Fruit fly (Drosophila melanogaster) whole organism, embryonic: ENCODE results near the gene Cpr76Bb.

Experiments used
- Ada2b ChIP-seq: fragments of 200-800 bp; sonication (Bioruptor generic); IDR thresholded peaks from 2 replicates; pipeline ENCODE4 v1.3.6; 2022; ENCODE audit warnings: missing biosample characterization, missing genetic modification characterization
- Asciz ChIP-seq: fragments of 200-800 bp; sonication (Bioruptor generic); optimal IDR thresholded peaks from 2 replicates; lab custom pipeline; 2017; ENCODE audit warnings: missing biosample characterization, mild to moderate bottlenecking, missing genetic modification characterization, missing genetic modification reagents
- Blimp-1 ChIP-seq: fragments of 200-800 bp; sonication (Bioruptor generic); optimal IDR thresholded peaks from 3 replicates; lab custom pipeline; 2018; ENCODE audit warnings: missing biosample characterization, missing genetic modification characterization, mild to moderate bottlenecking, moderate library complexity, missing genetic modification reagents
- CG12071 ChIP-seq: fragments of 200-800 bp; sonication (Bioruptor generic); optimal IDR thresholded peaks from 3 replicates; lab custom pipeline; 2018; ENCODE audit warnings: missing biosample characterization, mild to moderate bottlenecking, missing genetic modification characterization
- CG12104 ChIP-seq: fragments of 200-800 bp; sonication (Bioruptor generic); optimal IDR thresholded peaks from 3 replicates; lab custom pipeline; 2016; ENCODE audit warnings: missing biosample characterization, missing genetic modification characterization
- CG12236 ChIP-seq: fragments of 200-800 bp; sonication (Bioruptor generic); optimal IDR thresholded peaks from 2 replicates; lab custom pipeline; 2016; ENCODE audit warnings: missing biosample characterization, missing genetic modification characterization
- CG12659 ChIP-seq: fragments of 200-800 bp; sonication (Bioruptor generic); optimal IDR thresholded peaks from 3 replicates; lab custom pipeline; 2017; ENCODE audit warnings: mild to moderate bottlenecking, missing biosample characterization, missing genetic modification reagents, missing genetic modification characterization
- CG13624 ChIP-seq: fragments of 200-800 bp; sonication (Bioruptor generic); optimal IDR thresholded peaks from 2 replicates; lab custom pipeline; 2016; ENCODE audit warnings: missing biosample characterization, missing genetic modification characterization
- CG14860 ChIP-seq: fragments of 200-800 bp; sonication (Bioruptor generic); IDR thresholded peaks from 3 replicates; pipeline ENCODE4 v1.3.6; 2022; ENCODE audit warnings: missing biosample characterization, missing genetic modification characterization; ENCODE audit not compliant: partially characterized antibody
- CG15696 ChIP-seq: fragments of 200-800 bp; sonication (Bioruptor generic); optimal IDR thresholded peaks from 2 replicates; lab custom pipeline; 2019; ENCODE audit warnings: missing biosample characterization, mild to moderate bottlenecking, missing genetic modification characterization, moderate library complexity
- CG17186 ChIP-seq: fragments of 200-800 bp; sonication (Bioruptor generic); optimal IDR thresholded peaks from 3 replicates; lab custom pipeline; 2017; ENCODE audit warnings: missing biosample characterization, missing genetic modification reagents, missing genetic modification characterization
- CG17568 ChIP-seq: fragments of 200-800 bp; sonication (Bioruptor generic); optimal IDR thresholded peaks from 2 replicates; lab custom pipeline; 2018; ENCODE audit warnings: missing biosample characterization, mild to moderate bottlenecking, missing genetic modification characterization, moderate library complexity
- CG1792 ChIP-seq: fragments of 200-800 bp; sonication (Bioruptor generic); optimal IDR thresholded peaks from 2 replicates; lab custom pipeline; 2016; ENCODE audit warnings: missing biosample characterization, missing genetic modification characterization
- CG2678 ChIP-seq: fragments of 200-800 bp; sonication (Bioruptor generic); optimal IDR thresholded peaks from 3 replicates; lab custom pipeline; 2019; ENCODE audit warnings: missing biosample characterization, mild to moderate bottlenecking, missing genetic modification characterization, moderate library complexity
- CG4424 ChIP-seq: fragments of 200-800 bp; sonication (Bioruptor generic); optimal IDR thresholded peaks from 3 replicates; lab custom pipeline; 2016; ENCODE audit warnings: missing biosample characterization, missing genetic modification characterization
- CG8089 ChIP-seq: fragments of 200-800 bp; sonication (Bioruptor generic); optimal IDR thresholded peaks from 3 replicates; lab custom pipeline; 2016; ENCODE audit warnings: missing biosample characterization, missing genetic modification characterization
- Dad ChIP-seq: fragments of 200-800 bp; sonication (Bioruptor generic); optimal IDR thresholded peaks from 3 replicates; lab custom pipeline; 2016; ENCODE audit warnings: missing biosample characterization, missing genetic modification characterization
- Dll ChIP-seq: fragments of 200-800 bp; sonication (Bioruptor generic); IDR thresholded peaks from 4 replicates; pipeline ENCODE4 v1.3.6; 2022; ENCODE audit warnings: missing biosample characterization, missing genetic modification characterization; ENCODE audit not compliant: partially characterized antibody
- Doc3 ChIP-seq: fragments of 200-800 bp; sonication (Bioruptor generic); IDR thresholded peaks from 3 replicates; pipeline ENCODE4 v1.3.6; 2022; ENCODE audit warnings: missing biosample characterization, missing genetic modification characterization; ENCODE audit not compliant: partially characterized antibody
- Dp ChIP-seq: fragments of 200-800 bp; sonication (Bioruptor generic); optimal IDR thresholded peaks from 2 replicates; lab custom pipeline; 2018; ENCODE audit warnings: missing biosample characterization, mild to moderate bottlenecking, missing genetic modification characterization, moderate library complexity
- Fer1 ChIP-seq: fragments of 200-800 bp; sonication (Bioruptor generic); optimal IDR thresholded peaks from 2 replicates; lab custom pipeline; 2017; ENCODE audit warnings: missing biosample characterization, mild to moderate bottlenecking, missing genetic modification characterization
- Hey ChIP-seq: fragments of 200-800 bp; sonication (Bioruptor generic); optimal IDR thresholded peaks from 3 replicates; lab custom pipeline; 2018; ENCODE audit warnings: missing biosample characterization, mild to moderate bottlenecking, missing genetic modification characterization
- HmgZ ChIP-seq: fragments of 200-800 bp; sonication (Bioruptor generic); optimal IDR thresholded peaks from 2 replicates; lab custom pipeline; 2018; ENCODE audit warnings: missing biosample characterization, mild to moderate bottlenecking, missing genetic modification characterization
- Hr3 ChIP-seq: fragments of 200-800 bp; sonication (Bioruptor generic); optimal IDR thresholded peaks from 3 replicates; lab custom pipeline; 2016; ENCODE audit warnings: missing biosample characterization, missing genetic modification characterization
- Hr51 ChIP-seq, 2 experiments: fragments of 200-800 bp; sonication (Bioruptor generic); optimal IDR thresholded peaks; 2 replicates in 1 of 2; 3 replicates in 1 of 2; lab custom pipeline; 2016 to 2018; ENCODE audit warnings: missing biosample characterization in 2 of 2, missing genetic modification characterization in 2 of 2, mild to moderate bottlenecking in 1 of 2, moderate library complexity in 1 of 2
- Hr78 ChIP-seq, 2 experiments: fragments of 200-800 bp in 1 of 2; fragments of >200 bp in 1 of 2; sonication (Bioruptor generic) in 1 of 2; optimal IDR thresholded peaks; 2 replicates each; lab custom pipeline; 2017 to 2019; ENCODE audit warnings: missing biosample characterization in 2 of 2, missing genetic modification characterization in 2 of 2, mild to moderate bottlenecking in 1 of 2, moderate library complexity in 1 of 2
- Kr ChIP-seq: fragments of 200-800 bp; sonication (Bioruptor generic); optimal IDR thresholded peaks from 2 replicates; lab custom pipeline; 2017; ENCODE audit warnings: missing biosample characterization, mild to moderate bottlenecking, missing genetic modification characterization
- Myb ChIP-seq: fragments of 200-800 bp; sonication (Bioruptor generic); optimal IDR thresholded peaks from 2 replicates; lab custom pipeline; 2016; ENCODE audit warnings: missing biosample characterization, missing genetic modification characterization
- Nf-YB ChIP-seq: fragments of 200-800 bp; sonication (Bioruptor generic); optimal IDR thresholded peaks from 3 replicates; lab custom pipeline; 2019; ENCODE audit warnings: missing biosample characterization, mild to moderate bottlenecking, missing genetic modification characterization, moderate library complexity
- Nf-YC ChIP-seq: fragments of 200-800 bp; optimal IDR thresholded peaks from 3 replicates; lab custom pipeline; 2019; ENCODE audit warnings: missing biosample characterization, mild to moderate bottlenecking, missing genetic modification characterization, moderate library complexity
- Poxn ChIP-seq: fragments of 200-800 bp; sonication (Bioruptor generic); IDR thresholded peaks from 2 replicates; pipeline ENCODE4 v1.3.6; 2022; ENCODE audit warnings: missing biosample characterization, missing genetic modification characterization
- Ptx1 ChIP-seq: fragments of 200-800 bp; sonication (Bioruptor generic); IDR thresholded peaks from 2 replicates; pipeline ENCODE4 v1.3.6; 2022; ENCODE audit warnings: missing biosample characterization, missing genetic modification characterization
- Usf ChIP-seq: fragments of 200-800 bp; sonication (Bioruptor generic); optimal IDR thresholded peaks from 2 replicates; lab custom pipeline; 2017; ENCODE audit warnings: missing genotype, missing biosample characterization, missing genetic modification characterization
- fu2 ChIP-seq: fragments of 200-800 bp; sonication (Bioruptor generic); optimal IDR thresholded peaks from 2 replicates; lab custom pipeline; 2016; ENCODE audit warnings: missing biosample characterization, missing genetic modification characterization
- gro ChIP-seq: fragments of 200-800 bp; sonication (Bioruptor generic); optimal IDR thresholded peaks from 2 replicates; lab custom pipeline; 2016; ENCODE audit warnings: missing biosample characterization, missing genetic modification characterization
- gt ChIP-seq: fragments of 200-800 bp; sonication (Bioruptor generic); IDR thresholded peaks from 2 replicates; pipeline ENCODE4 v1.3.6; 2022; ENCODE audit warnings: missing biosample characterization, missing genetic modification characterization
- hb ChIP-seq: fragments of 200-800 bp; sonication (Bioruptor generic); IDR thresholded peaks from 3 replicates; pipeline ENCODE4 v1.3.6; 2022; ENCODE audit warnings: missing biosample characterization, missing genetic modification characterization; ENCODE audit not compliant: partially characterized antibody
- jing ChIP-seq: fragments of 200-800 bp; sonication (Bioruptor generic); optimal IDR thresholded peaks from 2 replicates; lab custom pipeline; 2018; ENCODE audit warnings: missing biosample characterization, mild to moderate bottlenecking, missing genetic modification characterization
- kni ChIP-seq: fragments of 200-800 bp; sonication (Bioruptor generic); optimal IDR thresholded peaks from 3 replicates; lab custom pipeline; 2017; ENCODE audit warnings: mild to moderate bottlenecking, missing biosample characterization, missing genetic modification reagents, missing genetic modification characterization
- lab ChIP-seq: fragments of 200-800 bp; sonication (Bioruptor generic); optimal IDR thresholded peaks from 3 replicates; lab custom pipeline; 2017; ENCODE audit warnings: missing biosample characterization, missing genetic modification characterization, mild to moderate bottlenecking, moderate library complexity, missing genetic modification reagents
- lola ChIP-seq, 3 experiments: fragments of >200 bp in 2 of 3; fragments of 200-800 bp in 1 of 3; sonication (Bioruptor generic) in 1 of 3; optimal IDR thresholded peaks; 2 replicates each; lab custom pipeline; 2017 to 2019; ENCODE audit warnings: missing biosample characterization in 3 of 3, missing genetic modification characterization in 3 of 3, mild to moderate bottlenecking in 1 of 3, moderate library complexity in 1 of 3
- peb ChIP-seq: fragments of 200-800 bp; sonication (Bioruptor generic); IDR thresholded peaks from 2 replicates; pipeline ENCODE4 v1.3.6; 2022; ENCODE audit warnings: missing biosample characterization, missing genetic modification characterization
- repo ChIP-seq: fragments of 200-800 bp; sonication (Bioruptor generic); optimal IDR thresholded peaks from 2 replicates; lab custom pipeline; 2016; ENCODE audit warnings: missing biosample characterization, missing genetic modification characterization
- sens ChIP-seq: fragments of 200-800 bp; sonication (Bioruptor generic); peaks from one replicate; lab custom pipeline; 2016; ENCODE audit warnings: missing biosample characterization, missing genetic modification characterization
- sens-2 ChIP-seq: fragments of 200-800 bp; sonication (Bioruptor generic); IDR thresholded peaks from 2 replicates; pipeline ENCODE4 v1.3.6; 2022; ENCODE audit warnings: missing biosample characterization, missing genetic modification characterization
- tap ChIP-seq: fragments of 200-800 bp; optimal IDR thresholded peaks from 3 replicates; lab custom pipeline; 2019; ENCODE audit warnings: missing biosample characterization, mild to moderate bottlenecking, missing genetic modification characterization, moderate library complexity
- ttk ChIP-seq: fragments of 200-800 bp; sonication (Bioruptor generic); IDR thresholded peaks from 2 replicates; pipeline ENCODE4 v2.1.2; 2022; ENCODE audit warnings: missing biosample characterization, missing genetic modification characterization
- zf30C ChIP-seq: fragments of 200-800 bp; sonication (Bioruptor generic); optimal IDR thresholded peaks from 3 replicates; lab custom pipeline; 2018; ENCODE audit warnings: missing biosample characterization, mild to moderate bottlenecking, missing genetic modification characterization

Gene Cpr76Bb

DNA sequence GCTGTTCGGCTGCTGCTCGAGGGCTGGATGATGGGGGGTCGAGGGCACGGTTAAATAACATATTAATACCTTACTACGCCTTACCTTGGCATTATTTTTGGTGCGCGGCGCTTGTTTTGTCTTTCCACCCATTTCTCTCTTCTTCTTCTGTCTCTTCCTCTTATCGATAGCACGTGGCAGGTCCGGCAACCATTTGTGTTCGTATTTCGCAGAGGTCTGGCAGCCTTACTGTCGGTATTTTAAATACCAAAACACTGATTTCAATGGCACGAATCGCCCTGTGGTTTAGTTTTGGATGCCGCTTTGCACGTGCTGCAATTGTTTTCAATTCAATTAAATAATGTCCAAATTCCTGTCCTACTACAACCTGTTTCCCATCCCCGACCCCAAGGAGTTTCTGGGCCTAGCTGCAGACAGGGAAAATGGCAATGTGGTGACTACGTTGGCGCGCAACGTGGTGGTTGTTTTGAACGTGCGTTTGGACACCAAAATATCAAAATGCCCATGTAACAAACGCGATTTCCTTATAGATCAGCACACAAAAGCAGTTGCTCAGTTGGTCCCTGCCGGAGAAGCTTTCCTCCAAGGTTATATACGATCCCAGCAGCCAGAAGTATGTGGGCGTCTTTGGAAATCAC lies 32.8 kb downstream of the Cpr76Bb start, which contains the start of the genes Ltn1 and CG9300 (continued):
- TF ChIP-seq Doc3 (0 out of 3 replicates have a peak, but pooled peaks have one; percentile 34), tap (tag; lab: Kevin White, UChicago) (no peak), CG2678 (tag; lab: Kevin White, UChicago) (no peak), Nf-YC (no peak), Kr (no peak), HmgZ (tag; lab: Kevin White, UChicago) (peak; percentile 76), gt (GFP tag; lab: Robert Waterston, UW) (no peak), jing (GFP tag; lab: Kevin White, UChicago) (no peak), gro (GFP tag; lab: Kevin White, UChicago) (no peak), Fer1 (no peak), Dll (GFP tag; lab: Robert Waterston, UW) (0 out of 4 replicates have a peak, but pooled peaks have one; percentile 42), Poxn (GFP tag; lab: Robert Waterston, UW) (no peak), CG12104 (GFP tag; lab: Kevin White, UChicago) (no peak), repo (GFP tag; lab: Kevin White, UChicago) (no peak), CG17186 (GFP tag; lab: Kevin White, UChicago) (peak; percentile 79), CG14860 (GFP tag; lab: Robert Waterston, UW) (no peak), sens-2 (peak; percentile 40; the same call in 1 of the 2 replicates), CG12659 (GFP tag; lab: Kevin White, UChicago) (peak; percentile 77), Hey (peak; percentile 39), CG8089 (GFP tag; lab: Kevin White, UChicago) (no peak), Usf (GFP tag; lab: Kevin White, UChicago) (peak; percentile 20), CG1792 (GFP tag; lab: Kevin White, UChicago) (no peak), lola (GFP tag; optimal IDR thresholded peaks at IDR 0.05; lab: Kevin White, UChicago) (no peak), ttk (GFP tag; lab: Robert Waterston, UW) (no peak), CG4424 (GFP tag; lab: Kevin White, UChicago) (peak; percentile 4), Dp (GFP tag; lab: Kevin White, UChicago) (peak; percentile 65), fu2 (GFP tag; lab: Kevin White, UChicago) (no peak), CG15696 (tag; lab: Kevin White, UChicago) (no peak), Asciz (GFP tag; lab: Kevin White, UChicago) (no peak), Hr78 (GFP tag; optimal IDR thresholded peaks at IDR 0.05; lab: Kevin White, UChicago) (no peak), Myb (GFP tag; lab: Kevin White, UChicago) (peak; percentile 37)

DNA sequence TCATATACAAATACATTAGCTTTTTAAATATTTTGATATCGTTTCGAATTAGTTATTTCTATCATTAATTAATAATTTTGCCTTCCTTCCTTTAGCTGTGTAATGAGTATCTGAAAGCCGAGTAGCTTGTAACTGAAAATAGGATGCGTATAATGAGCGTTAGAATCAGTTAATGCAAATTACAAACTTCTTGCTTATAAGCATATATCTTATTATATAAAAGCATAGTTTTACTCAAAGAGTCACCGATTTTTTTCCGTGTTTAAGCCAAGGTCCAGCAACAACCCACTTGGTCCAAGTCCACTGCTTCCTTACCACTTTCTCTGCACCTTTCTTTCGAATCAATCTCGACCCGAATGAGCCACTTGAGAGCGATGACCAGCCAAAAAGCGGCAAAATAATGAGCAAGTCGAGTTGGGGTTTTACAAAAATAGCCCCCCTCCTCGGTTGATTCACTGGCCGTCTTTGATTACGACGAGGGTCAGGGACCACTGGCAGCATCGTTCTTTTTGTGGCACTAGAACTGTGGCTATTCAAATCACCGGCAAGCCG lies 36.5 kb downstream of the Cpr76Bb start:
- TF ChIP-seq Ada2b (GFP tag; lab: Robert Waterston, UW) (no peak), CG17568 (GFP tag; lab: Kevin White, UChicago) (no peak), Dad (GFP tag; lab: Kevin White, UChicago) (no peak), Blimp-1 (GFP tag; lab: Kevin White, UChicago) (peak; percentile 44), Ptx1 (GFP tag; lab: Robert Waterston, UW) (no peak), CG12071 (GFP tag; lab: Kevin White, UChicago) (no peak), CG13624 (no peak), lola (GFP tag; optimal IDR thresholded peaks at IDR 0.05; lab: Kevin White, UChicago) (peak in 1 of 3 experiments; percentile 14), peb (GFP tag; lab: Robert Waterston, UW) (no peak), zf30C (GFP tag; lab: Kevin White, UChicago) (peak; percentile 20), sens (GFP tag; lab: Kevin White, UChicago) (peak; percentile 50), hb (GFP tag; lab: Robert Waterston, UW) (no peak), Hr3 (no peak), lab (GFP tag; lab: Kevin White, UChicago) (no peak), Nf-YB (GFP tag; lab: Kevin White, UChicago) (peak; percentile 2), kni (GFP tag; lab: Kevin White, UChicago) (no peak), Hr51 (GFP tag; optimal IDR thresholded peaks at IDR 0.05; lab: Kevin White, UChicago) (no peak), CG12236 (GFP tag; lab: Kevin White, UChicago) (no peak)
